Fruit fly (Drosophila melanogaster) whole organism, embryonic: ENCODE measurements around the gene CG11695.

Experiments used
- Asciz ChIP-seq: fragments of 200-800 bp; sonication (Bioruptor generic); optimal IDR thresholded peaks from 2 replicates; lab custom pipeline; 2017; ENCODE audit warnings: missing biosample characterization, mild to moderate bottlenecking, missing genetic modification characterization, missing genetic modification reagents
- CG10543 ChIP-seq: fragments of 200-800 bp; sonication (Bioruptor generic); optimal IDR thresholded peaks from 3 replicates; lab custom pipeline; 2017; ENCODE audit warnings: missing biosample characterization, mild to moderate bottlenecking, missing genetic modification characterization, moderate library complexity
- CG10654 ChIP-seq: fragments of 200-800 bp; sonication (Bioruptor generic); optimal IDR thresholded peaks from 2 replicates; lab custom pipeline; 2016; ENCODE audit warnings: missing biosample characterization, missing genetic modification characterization
- CG11093 ChIP-seq: fragments of 200-800 bp; sonication (Bioruptor generic); IDR thresholded peaks from 3 replicates; pipeline ENCODE4 v1.3.6; 2022; ENCODE audit warnings: missing biosample characterization, missing genetic modification characterization
- CG11247 ChIP-seq: fragments of 200-800 bp; sonication (Bioruptor generic); IDR thresholded peaks from 2 replicates; pipeline ENCODE4 v1.3.6; 2022; ENCODE audit warnings: missing biosample characterization, missing genetic modification characterization
- CG12104 ChIP-seq: fragments of 200-800 bp; sonication (Bioruptor generic); optimal IDR thresholded peaks from 3 replicates; lab custom pipeline; 2016; ENCODE audit warnings: missing biosample characterization, missing genetic modification characterization
- CG12659 ChIP-seq: fragments of 200-800 bp; sonication (Bioruptor generic); optimal IDR thresholded peaks from 3 replicates; lab custom pipeline; 2017; ENCODE audit warnings: mild to moderate bottlenecking, missing biosample characterization, missing genetic modification reagents, missing genetic modification characterization
- CG14710 ChIP-seq: fragments of 200-800 bp; sonication (Bioruptor generic); optimal IDR thresholded peaks from 3 replicates; lab custom pipeline; 2019; ENCODE audit warnings: missing biosample characterization, mild to moderate bottlenecking, missing genetic modification characterization, moderate library complexity
- CG15269 ChIP-seq: fragments of 200-800 bp; sonication (Bioruptor generic); optimal IDR thresholded peaks from 2 replicates; lab custom pipeline; 2018; ENCODE audit warnings: missing biosample characterization, mild to moderate bottlenecking, missing genetic modification characterization, moderate library complexity
- CG15696 ChIP-seq: fragments of 200-800 bp; sonication (Bioruptor generic); optimal IDR thresholded peaks from 2 replicates; lab custom pipeline; 2019; ENCODE audit warnings: missing biosample characterization, mild to moderate bottlenecking, missing genetic modification characterization, moderate library complexity
- CG17359 ChIP-seq: fragments of 200-800 bp; sonication (Bioruptor generic); optimal IDR thresholded peaks from 3 replicates; lab custom pipeline; 2018; ENCODE audit warnings: missing biosample characterization, mild to moderate bottlenecking, missing genetic modification characterization, moderate library complexity
- CG3281 ChIP-seq: fragments of 200-800 bp; sonication (Bioruptor generic); optimal IDR thresholded peaks from 3 replicates; lab custom pipeline; 2017; ENCODE audit warnings: missing biosample characterization, mild to moderate bottlenecking, missing genetic modification characterization
- CG34376 ChIP-seq: fragments of 200-800 bp; sonication (Bioruptor generic); optimal IDR thresholded peaks from 2 replicates; lab custom pipeline; 2018; ENCODE audit warnings: missing biosample characterization, mild to moderate bottlenecking, missing genetic modification characterization
- CG3726 ChIP-seq: fragments of 200-800 bp; sonication (Bioruptor generic); IDR thresholded peaks from 3 replicates; pipeline ENCODE4, ENCODE4 v1.3.6; 2022; ENCODE audit warnings: missing biosample characterization, missing genetic modification characterization
- CG4617 ChIP-seq: fragments of 200-800 bp; sonication (Bioruptor generic); optimal IDR thresholded peaks from 3 replicates; lab custom pipeline; 2016; ENCODE audit warnings: missing biosample characterization, missing genetic modification characterization, borderline replicate concordance
- CG6765 ChIP-seq: fragments of 200-800 bp; sonication (Bioruptor generic); optimal IDR thresholded peaks from 3 replicates; lab custom pipeline; 2017; ENCODE audit warnings: missing biosample characterization, mild to moderate bottlenecking, missing genetic modification characterization
- CG9437 ChIP-seq: fragments of 200-800 bp; sonication (Bioruptor generic); optimal IDR thresholded peaks from 2 replicates; lab custom pipeline; 2018; ENCODE audit warnings: missing biosample characterization, mild to moderate bottlenecking, missing genetic modification characterization
- CG9817 ChIP-seq: fragments of 200-800 bp; sonication (Bioruptor generic); optimal IDR thresholded peaks from 2 replicates; lab custom pipeline; 2018; ENCODE audit warnings: missing biosample characterization, mild to moderate bottlenecking, missing genetic modification characterization, moderate library complexity
- Camta ChIP-seq: fragments of 200-800 bp; sonication (Bioruptor generic); optimal IDR thresholded peaks from 2 replicates; lab custom pipeline; 2016; ENCODE audit warnings: missing biosample characterization, missing genetic modification characterization
- Dll ChIP-seq: fragments of 200-800 bp; sonication (Bioruptor generic); IDR thresholded peaks from 4 replicates; pipeline ENCODE4 v1.3.6; 2022; ENCODE audit warnings: missing biosample characterization, missing genetic modification characterization; ENCODE audit not compliant: partially characterized antibody
- Dp ChIP-seq: fragments of 200-800 bp; sonication (Bioruptor generic); optimal IDR thresholded peaks from 2 replicates; lab custom pipeline; 2018; ENCODE audit warnings: missing biosample characterization, mild to moderate bottlenecking, missing genetic modification characterization, moderate library complexity
- Fer1 ChIP-seq: fragments of 200-800 bp; sonication (Bioruptor generic); optimal IDR thresholded peaks from 2 replicates; lab custom pipeline; 2017; ENCODE audit warnings: missing biosample characterization, mild to moderate bottlenecking, missing genetic modification characterization
- Lim3 ChIP-seq: fragments of 200-800 bp; sonication (Bioruptor generic); IDR thresholded peaks from 2 replicates; pipeline ENCODE4 v1.3.6; 2022; ENCODE audit warnings: missing biosample characterization, missing genetic modification characterization
- Lpt ChIP-seq: fragments of >200 bp; optimal IDR thresholded peaks from 2 replicates; lab custom pipeline; 2018; ENCODE audit warnings: missing biosample characterization, missing genetic modification characterization
- NFAT ChIP-seq: fragments of 200-800 bp; sonication (Bioruptor generic); IDR thresholded peaks from 2 replicates; pipeline ENCODE4 v1.3.6; 2022; ENCODE audit warnings: missing biosample characterization, missing genetic modification characterization
- Neu2 ChIP-seq: fragments of 200-800 bp; sonication (Bioruptor generic); optimal IDR thresholded peaks from 3 replicates; lab custom pipeline; 2016; ENCODE audit warnings: missing biosample characterization, missing genetic modification characterization, borderline replicate concordance
- Ptx1 ChIP-seq: fragments of 200-800 bp; sonication (Bioruptor generic); IDR thresholded peaks from 2 replicates; pipeline ENCODE4 v1.3.6; 2022; ENCODE audit warnings: missing biosample characterization, missing genetic modification characterization
- Ravus ChIP-seq: fragments of 200-800 bp; sonication (Bioruptor generic); IDR thresholded peaks from 2 replicates; pipeline ENCODE4 v1.3.6; 2022; ENCODE audit warnings: missing biosample characterization, missing genetic modification characterization
- Sry-β ChIP-seq: fragments of 200-800 bp; sonication (Bioruptor generic); optimal IDR thresholded peaks from 2 replicates; lab custom pipeline; 2018; ENCODE audit warnings: missing biosample characterization, mild to moderate bottlenecking, missing genetic modification characterization, moderate library complexity
- Taf1 ChIP-seq: fragments of 200-800 bp; sonication (Bioruptor generic); IDR thresholded peaks from 2 replicates; pipeline ENCODE4 v1.3.6; 2022; ENCODE audit warnings: missing biosample characterization, missing genetic modification characterization
- Xrp1 ChIP-seq: fragments of 200-800 bp; sonication (Bioruptor generic); IDR thresholded peaks from 2 replicates; pipeline ENCODE4 v1.3.6; 2022; ENCODE audit warnings: missing biosample characterization, missing genetic modification characterization
- ash1 ChIP-seq: fragments of 200-800 bp; sonication (Bioruptor generic); optimal IDR thresholded peaks from 2 replicates; lab custom pipeline; 2018; ENCODE audit warnings: missing biosample characterization, mild to moderate bottlenecking, missing genetic modification characterization
- dpn ChIP-seq, 2 experiments: fragments of 200-800 bp; sonication (Bioruptor generic); optimal IDR thresholded peaks; 3 replicates each; lab custom pipeline; 2016; ENCODE audit warnings: missing biosample characterization in 2 of 2, missing genetic modification characterization in 2 of 2
- exex ChIP-seq: fragments of 200-800 bp; sonication (Bioruptor generic); optimal IDR thresholded peaks from 4 replicates; lab custom pipeline; 2018; ENCODE audit warnings: missing biosample characterization, mild to moderate bottlenecking, missing genetic modification characterization, moderate library complexity
- gem ChIP-seq: fragments of 200-800 bp; sonication (Bioruptor generic); optimal IDR thresholded peaks from 2 replicates; lab custom pipeline; 2019; ENCODE audit warnings: missing biosample characterization, mild to moderate bottlenecking, missing genetic modification characterization, moderate library complexity
- gfzf ChIP-seq: fragments of 200-800 bp; sonication (Bioruptor generic); optimal IDR thresholded peaks from 2 replicates; lab custom pipeline; 2016; ENCODE audit warnings: missing biosample characterization, mild to moderate bottlenecking, missing genetic modification characterization, moderate library complexity
- hb ChIP-seq: fragments of 200-800 bp; sonication (Bioruptor generic); IDR thresholded peaks from 3 replicates; pipeline ENCODE4 v1.3.6; 2022; ENCODE audit warnings: missing biosample characterization, missing genetic modification characterization; ENCODE audit not compliant: partially characterized antibody
- ind ChIP-seq: fragments of 200-800 bp; sonication (Bioruptor generic); optimal IDR thresholded peaks from 3 replicates; lab custom pipeline; 2016; ENCODE audit warnings: missing biosample characterization, missing genetic modification characterization
- nerfin-1 ChIP-seq: fragments of 200-800 bp; sonication (Bioruptor generic); optimal IDR thresholded peaks from 3 replicates; lab custom pipeline; 2019; ENCODE audit warnings: missing biosample characterization, mild to moderate bottlenecking, missing genetic modification characterization, moderate library complexity
- odd ChIP-seq: fragments of 200-800 bp; sonication (Bioruptor generic); optimal IDR thresholded peaks from 2 replicates; lab custom pipeline; 2017; ENCODE audit warnings: missing biosample characterization, mild to moderate bottlenecking, missing genetic modification characterization
- onecut ChIP-seq: fragments of 200-800 bp; sonication (Bioruptor generic); IDR thresholded peaks from 2 replicates; pipeline ENCODE4 v1.3.6; 2022; ENCODE audit warnings: missing biosample characterization, missing genetic modification characterization
- sd ChIP-seq: fragments of 200-800 bp; sonication (Bioruptor generic); optimal IDR thresholded peaks from 3 replicates; lab custom pipeline; 2018; ENCODE audit warnings: missing biosample characterization, mild to moderate bottlenecking, missing genetic modification characterization, moderate library complexity
- sim ChIP-seq: fragments of 200-800 bp; sonication (Bioruptor generic); IDR thresholded peaks from 2 replicates; pipeline ENCODE4 v1.3.6; 2022; ENCODE audit warnings: missing biosample characterization, missing genetic modification characterization
- ssp ChIP-seq: fragments of 200-800 bp; sonication (Bioruptor generic); IDR thresholded peaks from 2 replicates; pipeline ENCODE4 v1.3.6; 2022; ENCODE audit warnings: missing biosample characterization, missing genetic modification characterization
- stwl ChIP-seq: fragments of 200-800 bp; sonication (Bioruptor generic); optimal IDR thresholded peaks from 3 replicates; lab custom pipeline; 2018; ENCODE audit warnings: missing biosample characterization, mild to moderate bottlenecking, missing genetic modification characterization, moderate library complexity
- trh ChIP-seq: fragments of 200-800 bp; sonication (Bioruptor generic); optimal IDR thresholded peaks from 2 replicates; lab custom pipeline; 2016; ENCODE audit warnings: missing biosample characterization, missing genetic modification characterization
- zen ChIP-seq: fragments of 200-800 bp; sonication (Bioruptor generic); optimal IDR thresholded peaks from 3 replicates; lab custom pipeline; 2018; ENCODE audit warnings: missing biosample characterization, mild to moderate bottlenecking, missing genetic modification characterization, moderate library complexity

Gene CG11695

DNA sequence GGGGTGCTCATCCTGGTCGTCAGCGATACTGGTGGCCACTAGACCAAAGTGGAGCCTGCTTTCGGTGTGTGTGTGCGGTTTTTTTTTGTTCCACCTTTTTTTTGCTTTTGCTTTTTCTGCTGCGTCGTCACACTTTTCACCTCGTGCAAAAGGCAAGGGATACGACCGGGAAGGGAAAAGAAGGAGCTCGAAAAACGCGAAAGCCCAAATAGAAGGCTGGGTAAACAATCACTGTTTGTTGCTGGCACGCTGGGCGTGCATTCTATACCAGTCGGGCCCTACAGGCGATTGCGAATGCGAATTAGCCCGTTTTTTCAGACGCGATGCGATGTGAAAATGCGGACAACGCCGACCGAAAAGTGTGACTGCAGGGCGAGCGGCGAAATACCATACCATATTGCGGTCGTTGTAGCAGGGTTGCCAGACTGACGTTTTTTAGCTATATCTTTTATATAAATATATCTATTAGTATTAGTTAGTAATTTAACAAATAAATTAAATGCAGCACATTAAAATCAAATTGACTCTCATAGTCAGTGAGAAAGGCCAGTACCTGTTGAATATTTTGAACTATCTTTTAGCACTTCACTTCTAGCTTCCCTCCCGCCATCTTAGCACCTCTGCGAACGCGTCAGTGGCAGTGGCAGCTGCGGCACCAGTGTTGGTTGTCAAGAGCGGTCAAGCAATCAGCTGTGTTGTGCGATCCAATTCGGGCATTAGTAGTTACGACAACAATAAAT is 6.6 kb upstream of the CG11695 start, which contains the start of the genes Polr2A and CG11699 (continued):
- no peak for TF ChIP-seq CG34376
- TF ChIP-seq CG15696 (tag; lab: Kevin White, UChicago) = peak; percentile 56
- TF ChIP-seq onecut (GFP tag; lab: Robert Waterston, UW) = no peak
- peak; percentile 38 for TF ChIP-seq CG12104 (GFP tag; lab: Kevin White, UChicago)
- TF ChIP-seq sd (tag; lab: Kevin White, UChicago) = no peak
- TF ChIP-seq CG17359 (tag; lab: Kevin White, UChicago) = peak; percentile 8
- peak; percentile 36; the same call in 1 of the 2 replicates for TF ChIP-seq Ptx1 (GFP tag; lab: Robert Waterston, UW)
- peak; percentile 44 for TF ChIP-seq CG3281
- TF ChIP-seq nerfin-1 (tag; lab: Kevin White, UChicago) = peak; percentile 34
- TF ChIP-seq Camta = no peak
- TF ChIP-seq Taf1 = no peak; the same call in 1 of the 2 replicates
- 0 out of 2 replicates have a peak, but pooled peaks have one; percentile 26 for TF ChIP-seq Xrp1 (GFP tag; lab: Robert Waterston, UW)
- TF ChIP-seq dpn (GFP tag; optimal IDR thresholded peaks at IDR 0.05; lab: Kevin White, UChicago) = peak in 1 of 2 experiments; percentile 45
- peak; percentile 58 for TF ChIP-seq CG10543 (GFP tag; lab: Kevin White, UChicago)
- TF ChIP-seq Fer1 (GFP tag; lab: Kevin White, UChicago) = peak; percentile 47

DNA sequence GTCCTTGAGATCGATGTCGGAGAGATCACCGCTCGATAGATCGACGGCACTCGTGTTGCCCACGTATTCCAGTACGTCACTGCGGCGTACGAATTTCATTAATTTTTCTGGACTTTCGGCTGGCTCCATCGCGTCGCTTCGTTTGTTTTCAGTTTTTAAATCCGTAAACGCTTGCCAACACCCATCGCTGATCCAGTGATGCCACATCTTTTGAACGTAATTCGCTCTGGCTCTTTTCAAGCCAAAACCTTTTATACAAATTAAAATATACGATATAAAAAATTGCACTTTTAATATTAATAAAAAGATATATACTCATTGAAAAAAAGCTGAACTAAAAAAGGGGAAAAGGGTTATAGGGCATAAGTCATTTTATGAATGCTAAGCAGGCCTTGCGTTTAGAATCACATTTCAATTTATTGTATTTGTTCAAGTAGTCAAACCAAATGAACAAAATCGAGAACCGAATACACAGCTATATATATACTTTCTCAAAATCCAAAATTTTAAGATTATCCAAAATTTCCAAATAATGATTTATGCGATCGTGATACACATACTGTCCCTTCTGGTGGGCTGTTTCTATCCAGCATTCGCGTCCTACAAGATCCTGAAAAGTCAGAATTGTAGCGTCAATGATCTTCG is 4.3 kb upstream of the CG11695 start, which contains the start of the genes Kmn1 and Reepl1:
TSS of gene Kmn1 (minus strand) at position 173 of the 645 bp plus-strand sequence.
TSS of gene Reepl1 (plus strand) at position 438 of the 645 bp plus-strand sequence.
- TF ChIP-seq CG10654 (GFP tag; lab: Kevin White, UChicago) (no peak), ind (GFP tag; lab: Kevin White, UChicago) (peak; percentile 7), Lpt (GFP tag; lab: Kevin White, UChicago) (no peak), CG9817 (tag; lab: Kevin White, UChicago) (peak; percentile 10), Asciz (no peak), hb (no peak), trh (GFP tag; lab: Kevin White, UChicago) (no peak), odd (no peak), ssp (GFP tag; lab: Robert Waterston, UW) (peak; percentile 32; the same call in 1 of the 2 replicates), CG6765 (GFP tag; lab: Kevin White, UChicago) (no peak), CG34376 (no peak), gfzf (peak; percentile 33), CG9437 (GFP tag; lab: Kevin White, UChicago) (no peak), CG12659 (GFP tag; lab: Kevin White, UChicago) (no peak), CG11093 (GFP tag; lab: Robert Waterston, UW) (no peak), Ravus (GFP tag; lab: Robert Waterston, UW) (no peak), CG15269 (no peak), Dp (peak; percentile 45), ash1 (GFP tag; lab: Kevin White, UChicago) (no peak), gem (no peak), Dll (GFP tag; lab: Robert Waterston, UW) (no peak), Lim3 (GFP tag; lab: Robert Waterston, UW) (no peak), NFAT (GFP tag; lab: Robert Waterston, UW) (peak; percentile 12; the same call in 1 of the 2 replicates), CG14710 (tag; lab: Kevin White, UChicago) (peak; percentile 2), CG11247 (no peak), exex (tag; lab: Kevin White, UChicago) (no peak), Sry-β (GFP tag; lab: Kevin White, UChicago) (peak; percentile 88), zen (tag; lab: Kevin White, UChicago) (no peak), Neu2 (GFP tag; lab: Kevin White, UChicago) (no peak), sim (no peak), stwl (tag; lab: Kevin White, UChicago) (peak; percentile 3), CG3726 (GFP tag; lab: Robert Waterston, UW) (no peak), CG4617 (GFP tag; lab: Kevin White, UChicago) (peak; percentile 10)
